Fruit fly (Drosophila melanogaster): ENCODE results near the gene CG17104.

The CG17104 gene

dm6 chr2L:10665603-10666002 is 11.4 kb upstream of the CG17104 start:
- peak; percentile 73 for TF ChIP-seq CG17806 (tag; optimal IDR thresholded peaks at IDR 0.05)
- peak; percentile 75 for TF ChIP-seq Pif1B (GFP tag; optimal IDR thresholded peaks at IDR 0.05)
- TF ChIP-seq Snoo (tag; optimal IDR thresholded peaks at IDR 0.05) = peak; percentile 37
- TF ChIP-seq CG8159 (tag; optimal IDR thresholded peaks at IDR 0.05) = peak; percentile 69
- peak; percentile 80 for TF ChIP-seq Pif1A (GFP tag; optimal IDR thresholded peaks at IDR 0.05)
- peak; percentile 82 for TF ChIP-seq CG12605 (GFP tag; IDR thresholded peaks at IDR 0.05)
- TF ChIP-seq gl (tag; optimal IDR thresholded peaks at IDR 0.05) = peak; percentile 25
- TF ChIP-seq rn (GFP tag; IDR thresholded peaks at IDR 0.05) = peak; percentile 64
- no peak for TF ChIP-seq D1 (tag; optimal IDR thresholded peaks at IDR 0.05)
- TF ChIP-seq CG8301 (tag; optimal IDR thresholded peaks at IDR 0.05) = peak; percentile 75
- TF ChIP-seq CG10348 (GFP tag; IDR thresholded peaks at IDR 0.05) = no peak
- peak; percentile 75 for TF ChIP-seq CG14655 (GFP tag; optimal IDR thresholded peaks at IDR 0.05)
- peak; percentile 68 for TF ChIP-seq CG15710 (tag; optimal IDR thresholded peaks at IDR 0.05)
- TF ChIP-seq CG9948 (tag; optimal IDR thresholded peaks at IDR 0.05) = peak; percentile 68
- peak; percentile 86 for TF ChIP-seq CG32121 (GFP tag; IDR thresholded peaks at IDR 0.05)
- peak; percentile 90 for TF ChIP-seq Ets98B (GFP tag; IDR thresholded peaks at IDR 0.05)
- peak; percentile 62 for TF ChIP-seq CG34367 (tag; optimal IDR thresholded peaks at IDR 0.05)
- TF ChIP-seq CG4496 (GFP tag; IDR thresholded peaks at IDR 0.05) = peak; percentile 86; the same call in 2 of the 3 replicates
- no peak for TF ChIP-seq CG13204 (GFP tag; optimal IDR thresholded peaks at IDR 0.05)
- TF ChIP-seq EcR (GFP tag; optimal IDR thresholded peaks at IDR 0.05) = no peak
- TF ChIP-seq fd96Ca (GFP tag; IDR thresholded peaks at IDR 0.05) = peak; percentile 82; the same call in 2 of the 3 replicates

dm6 chr2L:10671530-10671929 is 5.5 kb upstream of the CG17104 start:
- TF ChIP-seq D1 (tag; optimal IDR thresholded peaks at IDR 0.05) (peak; percentile 49), CG17806 (tag; optimal IDR thresholded peaks at IDR 0.05) (no peak), CG34367 (tag; optimal IDR thresholded peaks at IDR 0.05) (no peak), rn (GFP tag; IDR thresholded peaks at IDR 0.05) (no peak), CG9948 (tag; optimal IDR thresholded peaks at IDR 0.05) (no peak), EcR (GFP tag; optimal IDR thresholded peaks at IDR 0.05) (no peak), CG15710 (tag; optimal IDR thresholded peaks at IDR 0.05) (no peak)

- no peak for TF ChIP-seq fd96Ca (GFP tag; IDR thresholded peaks at IDR 0.05)
- peak; percentile 24 for TF ChIP-seq CG15710 (tag; optimal IDR thresholded peaks at IDR 0.05)
- TF ChIP-seq D1 (tag; optimal IDR thresholded peaks at IDR 0.05) = no peak
- no peak for TF ChIP-seq Pif1A (GFP tag; optimal IDR thresholded peaks at IDR 0.05)
- no peak for TF ChIP-seq CG34367 (tag; optimal IDR thresholded peaks at IDR 0.05)
- no peak for TF ChIP-seq rn (GFP tag; IDR thresholded peaks at IDR 0.05)
- no peak for TF ChIP-seq CG10348 (GFP tag; IDR thresholded peaks at IDR 0.05)
- no peak for TF ChIP-seq Ets98B (GFP tag; IDR thresholded peaks at IDR 0.05)
- no peak for TF ChIP-seq CG13204 (GFP tag; optimal IDR thresholded peaks at IDR 0.05)
- no peak for TF ChIP-seq gl (tag; optimal IDR thresholded peaks at IDR 0.05)
- peak; percentile 40 for TF ChIP-seq CG8301 (tag; optimal IDR thresholded peaks at IDR 0.05)
- TF ChIP-seq CG14655 (GFP tag; optimal IDR thresholded peaks at IDR 0.05) = peak; percentile 42
- TF ChIP-seq CG8159 (tag; optimal IDR thresholded peaks at IDR 0.05) = peak; percentile 69
- peak; percentile 33 for TF ChIP-seq CG9948 (tag; optimal IDR thresholded peaks at IDR 0.05)
- TF ChIP-seq CG17806 (tag; optimal IDR thresholded peaks at IDR 0.05) = peak; percentile 42
- peak; percentile 52; the same call in 2 of the 3 replicates for TF ChIP-seq CG4496 (GFP tag; IDR thresholded peaks at IDR 0.05)
- no peak for TF ChIP-seq EcR (GFP tag; optimal IDR thresholded peaks at IDR 0.05)
- TF ChIP-seq CG12605 (GFP tag; IDR thresholded peaks at IDR 0.05) = no peak
- no peak for TF ChIP-seq CG32121 (GFP tag; IDR thresholded peaks at IDR 0.05)
- TF ChIP-seq Snoo (tag; optimal IDR thresholded peaks at IDR 0.05) = no peak
- no peak for TF ChIP-seq Pif1B (GFP tag; optimal IDR thresholded peaks at IDR 0.05)
Measured at dm6 chr2L:10672989-10673388, 4.0 kb upstream of the CG17104 start.

- TF ChIP-seq CG8301 (tag; optimal IDR thresholded peaks at IDR 0.05) (no peak), Pif1A (GFP tag; optimal IDR thresholded peaks at IDR 0.05) (no peak), CG34367 (tag; optimal IDR thresholded peaks at IDR 0.05) (no peak), CG15710 (tag; optimal IDR thresholded peaks at IDR 0.05) (no peak), CG32121 (GFP tag; IDR thresholded peaks at IDR 0.05) (no peak), CG17806 (tag; optimal IDR thresholded peaks at IDR 0.05) (no peak), Pif1B (GFP tag; optimal IDR thresholded peaks at IDR 0.05) (no peak), rn (GFP tag; IDR thresholded peaks at IDR 0.05) (no peak), CG8159 (tag; optimal IDR thresholded peaks at IDR 0.05) (no peak), gl (tag; optimal IDR thresholded peaks at IDR 0.05) (no peak)
Measured at dm6 chr2L:10677715-10678088, 704 bp downstream of the CG17104 start.

dm6 chr2L:10679568-10679967 is 2.6 kb downstream of the CG17104 start:
- TF ChIP-seq Ets98B (GFP tag; IDR thresholded peaks at IDR 0.05) (peak; percentile 16; the same call in 1 of the 2 replicates), CG8159 (tag; optimal IDR thresholded peaks at IDR 0.05) (no peak), EcR (GFP tag; optimal IDR thresholded peaks at IDR 0.05) (no peak), CG32121 (GFP tag; IDR thresholded peaks at IDR 0.05) (0 out of 2 replicates have a peak, but pooled peaks have one; percentile 25), CG15710 (tag; optimal IDR thresholded peaks at IDR 0.05) (no peak), CG12605 (GFP tag; IDR thresholded peaks at IDR 0.05) (no peak), Pif1A (GFP tag; optimal IDR thresholded peaks at IDR 0.05) (no peak), fd96Ca (GFP tag; IDR thresholded peaks at IDR 0.05) (no peak), CG13204 (GFP tag; optimal IDR thresholded peaks at IDR 0.05) (no peak)

dm6 chr2L:10680584-10681080 is 3.6 kb downstream of the CG17104 start, which contains the start of gene CG17105:
Gene CG17105 (plus strand): TSS chr2L:10681030.
- TF ChIP-seq CG4496 (GFP tag; IDR thresholded peaks at IDR 0.05) (0 out of 3 replicates have a peak, but pooled peaks have one; percentile 20), CG32121 (GFP tag; IDR thresholded peaks at IDR 0.05) (no peak)
